Fruit fly (Drosophila melanogaster) S2 (cell line): ENCODE data around the gene Klp98A.

ENCODE experiments used
- CG8478 ChIP-seq: fragments of >200 bp; optimal IDR thresholded peaks from 2 replicates; lab custom pipeline; 2018
- CTCF ChIP-seq, 2 experiments: fragments of >200 bp; optimal IDR thresholded peaks; 2 replicates each; lab custom pipeline; 2018

The Klp98A gene

DNA sequence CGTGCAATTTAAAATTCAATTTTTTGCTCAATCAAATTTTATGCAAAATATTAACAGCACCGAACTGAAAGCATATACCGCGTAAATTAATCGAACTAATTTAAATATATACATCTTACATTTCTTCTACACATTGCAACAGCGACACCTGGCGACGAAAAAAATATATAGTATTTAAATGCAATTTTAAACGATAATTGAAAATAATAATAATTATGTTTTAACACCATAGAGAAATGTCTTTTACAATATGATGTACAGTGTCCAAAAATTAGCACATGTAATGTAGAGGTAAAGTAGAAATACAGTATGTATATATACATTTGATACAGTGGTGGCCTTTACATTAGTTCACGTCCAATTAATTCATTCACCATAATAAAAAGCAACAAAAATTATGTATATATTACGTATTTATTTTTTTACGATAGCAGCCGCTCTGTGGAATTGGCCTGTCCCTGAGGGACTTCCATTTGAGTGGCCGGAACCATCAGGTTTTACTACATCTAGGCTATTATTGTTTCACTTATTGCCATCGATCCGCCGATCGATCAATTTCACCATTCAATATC is 11.5 kb downstream of the Klp98A start:
- peak in 1 of 2 experiments; percentile 83 for TF ChIP-seq CTCF (optimal IDR thresholded peaks at IDR 0.05; lab: Kevin White, UChicago)
- TF ChIP-seq CG8478 (lab: Kevin White, UChicago) = no peak

DNA sequence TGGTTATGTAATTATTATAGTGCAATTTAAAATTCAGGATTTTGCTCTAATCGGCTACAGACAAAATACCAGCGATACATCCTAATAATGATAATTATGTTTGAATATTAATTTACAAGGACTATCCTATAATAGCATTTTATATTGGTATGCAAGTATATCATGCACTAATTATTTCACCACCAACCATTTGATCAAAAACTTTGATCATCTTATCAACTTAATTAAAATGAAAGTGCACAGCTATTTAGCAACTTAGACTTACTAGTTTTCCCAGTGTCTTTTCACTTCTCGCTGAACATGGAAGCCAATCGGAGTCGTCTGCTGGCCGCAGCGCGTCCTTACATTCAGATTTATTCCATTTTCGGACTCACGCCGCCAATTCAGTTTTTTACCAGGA is 13.2 kb downstream of the Klp98A start, which contains the start of gene Gr98d:
Gr98d (plus strand) TSS at position 301 of the 400 bp plus-strand sequence.
- TF ChIP-seq CTCF (optimal IDR thresholded peaks at IDR 0.05; lab: Kevin White, UChicago) (no peak), CG8478 (lab: Kevin White, UChicago) (no peak)

DNA sequence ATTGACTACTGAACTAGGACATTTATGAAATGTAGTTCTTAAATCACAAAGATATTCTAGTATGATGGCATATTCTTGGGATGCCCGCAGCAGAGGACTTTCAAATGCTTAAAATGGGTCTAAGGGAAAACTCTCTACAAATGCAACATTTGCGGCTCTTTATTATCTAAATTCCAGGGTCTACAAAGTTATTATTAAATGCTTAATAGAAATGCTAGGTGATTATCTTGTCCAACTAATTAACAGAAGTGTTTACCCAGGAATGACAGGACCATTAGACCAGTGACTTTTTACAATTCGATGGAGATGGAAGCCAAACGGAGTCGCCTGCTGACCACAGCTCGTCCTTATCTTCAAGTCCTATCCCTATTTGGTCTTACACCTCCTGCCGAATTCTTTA is 14.8 kb downstream of the Klp98A start, which contains the start of gene Gr98c:
Gr98c (plus strand) TSS at position 301 of the 400 bp plus-strand sequence.
- TF ChIP-seq CTCF (optimal IDR thresholded peaks at IDR 0.05; lab: Kevin White, UChicago) = no peak
- TF ChIP-seq CG8478 (lab: Kevin White, UChicago) = no peak

DNA sequence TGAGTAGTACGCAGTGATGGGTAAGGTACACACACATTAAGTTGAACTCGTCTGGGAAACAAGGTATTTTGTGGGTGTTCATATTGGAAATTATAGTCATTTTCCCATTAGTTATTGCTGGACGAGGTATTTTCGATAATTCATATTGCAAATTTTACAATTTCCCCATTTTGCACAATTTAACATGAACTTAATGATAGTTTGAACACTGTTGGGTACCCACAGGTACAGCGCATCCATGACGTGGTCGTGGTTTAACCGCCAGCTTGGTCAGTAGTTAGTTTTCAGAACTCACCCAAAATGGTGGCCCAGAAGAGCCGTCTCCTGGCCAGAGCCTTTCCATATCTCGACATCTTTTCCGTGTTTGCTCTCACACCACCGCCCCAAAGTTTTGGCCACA is 16.7 kb downstream of the Klp98A start, which contains the start of gene Gr98b:
Gr98b (plus strand) TSS at position 301 of the 400 bp plus-strand sequence.
- TF ChIP-seq CTCF (optimal IDR thresholded peaks at IDR 0.05; lab: Kevin White, UChicago) = no peak
- TF ChIP-seq CG8478 (lab: Kevin White, UChicago) = no peak

DNA sequence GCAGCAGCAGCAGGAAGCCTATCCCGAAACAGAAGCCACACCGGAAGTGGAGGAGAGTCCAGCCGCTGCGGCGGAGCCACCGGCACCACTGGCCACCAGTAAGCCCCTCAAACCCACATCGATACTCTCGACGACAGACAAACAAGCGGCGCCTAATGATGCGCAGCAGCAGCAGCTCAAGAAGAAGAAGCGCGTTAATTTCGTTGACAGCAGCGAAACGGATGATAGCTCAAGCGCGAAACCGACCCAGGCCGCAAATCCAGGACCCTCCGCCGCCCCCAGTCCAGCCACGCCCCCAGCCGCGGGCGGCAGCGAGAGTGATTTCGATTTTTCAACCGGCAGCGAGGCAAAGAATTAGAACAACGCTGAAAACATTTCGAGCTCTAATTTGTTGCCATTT is 25.7 kb downstream of the Klp98A start:
- TF ChIP-seq CG8478 (lab: Kevin White, UChicago) = no peak
- TF ChIP-seq CTCF (optimal IDR thresholded peaks at IDR 0.05; lab: Kevin White, UChicago) = no peak

DNA sequence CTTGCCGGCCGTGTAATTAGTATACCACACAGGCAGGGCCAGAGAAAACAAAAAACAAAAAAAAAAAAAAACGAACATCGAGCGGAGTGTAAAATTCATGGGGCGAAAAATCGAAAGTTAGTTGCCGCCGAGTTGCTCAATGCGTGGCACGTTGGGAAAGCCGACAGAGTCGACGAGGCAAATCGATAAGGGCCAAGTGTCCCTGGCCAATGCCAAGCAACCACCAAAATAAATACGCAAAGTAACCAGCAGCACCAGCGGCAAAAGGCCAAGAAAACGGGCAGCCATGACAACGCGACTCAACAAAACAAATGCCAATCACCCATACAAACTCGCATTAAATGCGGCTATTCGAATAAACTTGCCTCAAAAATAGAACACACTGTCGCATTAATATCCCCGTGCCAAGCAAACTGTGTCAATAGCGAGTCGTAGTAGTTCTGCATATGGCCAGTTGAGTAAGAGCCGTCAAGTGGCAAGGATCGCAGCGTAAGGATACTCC is 38.5 kb downstream of the Klp98A start, which contains the start of gene CG12885:
CG12885 (plus strand) TSS at position 452 of the 502 bp plus-strand sequence.
- TF ChIP-seq CTCF (optimal IDR thresholded peaks at IDR 0.05; lab: Kevin White, UChicago) = no peak
- TF ChIP-seq CG8478 (lab: Kevin White, UChicago) = no peak

DNA sequence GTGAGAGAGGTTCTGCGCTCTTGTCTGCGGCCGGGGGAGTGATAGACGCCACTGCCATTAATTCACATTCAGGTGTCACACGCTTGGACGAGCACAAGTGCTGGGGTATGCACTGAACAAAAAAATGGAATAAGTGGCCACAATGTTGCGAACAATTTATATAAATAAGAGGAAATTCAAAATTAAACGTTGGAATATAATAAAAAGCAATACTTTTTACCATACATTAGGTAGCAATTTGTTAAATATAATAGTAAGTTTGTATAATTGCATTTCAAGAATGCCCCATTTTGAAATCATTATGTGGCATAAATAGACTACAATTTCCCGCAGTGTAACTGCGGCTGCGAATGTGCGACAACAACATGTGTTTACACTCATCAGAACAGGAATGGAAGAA is 39.1 kb downstream of the Klp98A start:
- TF ChIP-seq CG8478 (lab: Kevin White, UChicago) = no peak
- TF ChIP-seq CTCF (optimal IDR thresholded peaks at IDR 0.05; lab: Kevin White, UChicago) = no peak

DNA sequence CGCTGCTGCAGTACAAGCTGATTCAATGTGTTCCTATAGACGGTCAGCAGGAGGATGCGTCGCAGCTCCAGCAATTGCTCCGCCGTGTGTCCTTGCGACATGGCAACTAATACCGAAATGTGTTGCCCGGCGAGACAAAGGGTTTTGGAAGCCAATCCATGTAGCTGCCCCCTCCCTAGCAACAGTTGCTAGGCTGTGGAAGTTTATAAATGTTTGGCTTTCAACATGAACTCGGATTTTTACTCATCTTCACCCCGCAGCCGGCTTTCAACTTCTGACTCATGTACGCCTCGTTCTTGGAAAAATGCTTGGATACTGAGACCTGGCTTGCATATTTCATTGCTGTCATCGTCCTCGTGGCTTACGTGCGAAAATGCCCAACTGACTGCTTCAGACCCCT is 41.8 kb downstream of the Klp98A start, which contains the start of gene CG13972:
CG13972 (minus strand) TSS at position 101 of the 400 bp plus-strand sequence.
- TF ChIP-seq CTCF (optimal IDR thresholded peaks at IDR 0.05; lab: Kevin White, UChicago) = no peak
- no peak for TF ChIP-seq CG8478 (lab: Kevin White, UChicago)

DNA sequence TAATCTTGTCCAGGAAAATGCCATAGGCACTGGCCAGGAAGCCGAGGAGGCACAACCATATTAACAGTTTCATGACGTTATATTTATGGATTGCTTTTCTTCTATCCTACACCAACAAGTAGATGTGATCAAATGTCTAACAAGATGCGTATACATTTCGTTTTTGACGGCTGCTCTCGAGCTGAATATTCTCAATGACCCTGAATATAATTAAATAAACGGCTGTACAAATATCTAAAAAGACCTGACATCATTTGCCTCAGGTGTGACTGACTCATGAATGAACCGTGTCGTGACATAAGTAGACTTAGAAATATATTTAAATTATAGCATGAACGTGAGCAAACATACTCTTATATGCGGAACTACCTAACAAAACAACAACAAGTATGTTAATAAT is 56.1 kb downstream of the Klp98A start, which contains the start of gene CG5402:
CG5402 (minus strand) TSS at position 101 of the 400 bp plus-strand sequence.
- TF ChIP-seq CG8478 (lab: Kevin White, UChicago) = no peak

DNA sequence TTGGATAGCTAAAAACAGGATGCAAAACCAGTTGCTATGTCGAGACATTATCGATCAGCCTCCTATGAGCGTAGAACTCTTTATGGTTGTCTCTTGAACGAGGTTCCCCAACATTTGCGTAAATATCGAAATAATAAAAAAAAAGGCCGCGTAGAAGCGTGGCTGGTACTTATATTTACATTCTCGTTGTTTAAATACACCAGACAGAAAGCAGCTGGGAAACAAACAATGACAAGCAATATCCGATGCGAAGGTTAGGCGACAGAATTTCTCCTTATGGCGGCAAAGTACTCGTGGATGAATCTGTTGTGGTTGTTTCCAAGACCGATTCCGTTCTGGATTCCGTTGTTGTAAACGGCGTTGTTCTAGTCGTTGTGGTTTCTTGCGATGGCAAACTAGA is 57.0 kb downstream of the Klp98A start, which contains the start of gene CG43139:
CG43139 (minus strand) TSS at position 88 of the 400 bp plus-strand sequence.
- TF ChIP-seq CTCF (optimal IDR thresholded peaks at IDR 0.05; lab: Kevin White, UChicago) (no peak), CG8478 (lab: Kevin White, UChicago) (no peak)
